Worm (Caenorhabditis elegans): Measurements from ENCODE around the gene aqp-1.

- TF ChIP-seq him-1 (tag; optimal IDR thresholded peaks at IDR 0.05) (no peak), dao-5 (tag; optimal IDR thresholded peaks at IDR 0.05) (no peak), W03F9.2 (tag; optimal IDR thresholded peaks at IDR 0.05) (no peak)
Measured at ce11 chrII:7187110-7187509, 51.0 kb downstream of the aqp-1 start, which contains the start of gene C27H5.6.
